Worm (Caenorhabditis elegans): ENCODE data around the gene C23H5.15.

DNA sequence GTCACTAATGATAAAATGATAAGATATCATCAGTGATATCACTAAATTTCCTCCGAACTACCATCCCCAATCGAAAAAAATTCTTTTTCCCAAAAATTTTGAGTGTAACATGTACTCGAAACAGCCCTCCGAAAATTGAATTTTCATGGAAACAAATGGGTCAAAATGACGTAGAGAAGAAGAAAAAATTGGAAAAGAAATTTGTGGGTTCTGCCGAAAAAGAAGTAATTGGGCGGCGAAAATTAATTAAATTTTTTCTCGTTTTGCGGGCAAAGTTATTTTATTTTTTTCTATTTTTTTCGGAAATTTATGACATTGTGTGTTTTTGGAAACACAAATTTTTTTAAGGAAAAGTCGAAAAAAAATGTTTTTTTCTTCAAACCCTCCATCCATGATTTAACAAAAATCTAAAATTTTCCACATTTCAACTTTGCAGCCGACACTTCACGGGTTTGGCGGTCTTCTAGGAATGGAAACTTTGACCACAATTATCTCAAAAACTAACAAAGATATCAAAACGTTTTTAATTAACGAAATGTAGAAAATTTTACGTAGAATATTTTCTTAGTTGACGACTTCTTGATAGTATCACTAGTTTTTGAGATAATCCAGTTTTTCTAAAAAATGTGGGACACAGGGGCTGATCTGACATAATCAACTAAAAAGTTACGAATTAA lies 25.4 kb downstream of the C23H5.15 start:
- TF ChIP-seq zag-1 (tag; optimal IDR thresholded peaks at IDR 0.05) (no peak), nhr-237 (tag; optimal IDR thresholded peaks at IDR 0.05) (no peak)
